Worm (Caenorhabditis elegans): ENCODE data around the gene pup-2.
A peak's percentile ranks its signal among the peaks of the same experiment; 100 is the strongest.

pup-2 gene

DNA sequence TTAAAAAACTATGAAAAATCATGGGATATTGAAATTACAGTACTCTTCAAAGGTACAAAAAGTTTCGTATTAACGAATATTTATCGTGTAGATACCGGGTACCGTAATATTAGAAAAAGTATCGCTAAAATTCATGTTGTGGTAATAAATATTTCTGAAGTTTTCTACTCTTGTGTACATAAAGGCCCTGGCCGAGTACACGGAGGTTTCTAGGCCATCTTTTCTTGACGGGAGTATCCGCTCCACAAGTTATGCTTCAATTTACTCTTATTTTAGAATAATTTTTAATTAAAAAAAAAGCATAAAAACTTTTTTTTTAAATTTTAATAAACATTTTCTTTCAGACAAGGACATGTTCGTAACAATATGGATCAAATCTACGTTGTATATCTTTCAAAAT lies 47.4 kb downstream of the pup-2 start:
- TF ChIP-seq pha-4 (tag; optimal IDR thresholded peaks at IDR 0.05) (peak; percentile 68), nhr-76 (tag; optimal IDR thresholded peaks at IDR 0.05) (no peak), pqm-1 (tag; optimal IDR thresholded peaks at IDR 0.05) (no peak)

DNA sequence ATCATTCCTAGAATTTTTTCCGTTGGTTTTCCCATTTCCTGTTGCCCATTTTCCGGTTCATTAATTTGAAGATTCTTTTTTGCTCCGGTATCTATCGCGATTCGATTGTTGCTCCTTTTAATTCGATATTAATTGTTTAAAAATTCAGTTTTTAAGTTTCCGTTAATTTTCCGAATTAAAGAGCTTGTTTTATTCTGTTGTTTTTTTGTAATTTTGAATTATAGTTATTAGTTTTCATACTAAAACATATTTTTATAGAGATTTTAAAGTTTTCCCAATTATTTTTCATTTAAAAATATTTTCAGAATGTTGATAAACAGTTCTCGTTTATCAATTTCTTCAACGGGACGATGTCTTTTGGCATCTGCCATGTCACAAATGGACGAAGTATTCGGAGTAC lies 48.6 kb downstream of the pup-2 start, which contains the start of gene mrps-26:
Gene mrps-26, plus strand, starts transcription at position 301 of the 400 bp plus-strand sequence.
- TF ChIP-seq pqm-1 (tag; optimal IDR thresholded peaks at IDR 0.05) = no peak
- TF ChIP-seq fkh-2 (tag; optimal IDR thresholded peaks at IDR 0.05) = no peak
- no peak for TF ChIP-seq nhr-237 (tag; optimal IDR thresholded peaks at IDR 0.05)
- no peak for TF ChIP-seq lin-39 (tag; optimal IDR thresholded peaks at IDR 0.05)
- TF ChIP-seq eor-1 (tag; optimal IDR thresholded peaks at IDR 0.05) = no peak
- TF ChIP-seq zag-1 (tag; optimal IDR thresholded peaks at IDR 0.05) = no peak
- TF ChIP-seq elt-1 (tag; optimal IDR thresholded peaks at IDR 0.05) = no peak
- TF ChIP-seq egl-5 (tag; optimal IDR thresholded peaks at IDR 0.05) = no peak
- TF ChIP-seq ceh-28 (tag; optimal IDR thresholded peaks at IDR 0.05) = no peak
- no peak for TF ChIP-seq nhr-12 (tag; optimal IDR thresholded peaks at IDR 0.05)
- TF ChIP-seq ceh-82 (tag; optimal IDR thresholded peaks at IDR 0.05) = no peak
- TF ChIP-seq nhr-23 (tag; optimal IDR thresholded peaks at IDR 0.05) = no peak

DNA sequence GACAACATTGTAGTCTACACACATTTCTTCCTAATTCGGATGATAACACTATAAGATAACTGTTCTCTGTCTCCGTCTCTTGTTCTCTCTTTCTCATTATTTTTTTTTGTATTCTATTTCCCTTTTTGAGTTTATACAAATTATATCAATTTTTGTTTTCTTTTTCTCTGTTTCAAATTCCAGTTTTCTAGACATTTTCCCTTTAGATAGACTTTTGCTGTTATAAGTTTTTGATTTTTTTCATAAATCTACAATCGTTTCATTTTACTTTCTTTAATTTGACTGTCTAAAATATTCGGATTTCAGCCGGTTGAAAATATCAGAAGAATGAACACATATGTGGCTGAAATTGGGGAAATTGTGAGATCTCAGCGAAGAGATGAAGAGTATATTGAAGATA lies 50.4 kb downstream of the pup-2 start, which contains the start of gene prx-10:
Gene prx-10, plus strand, starts transcription at position 301 of the 400 bp plus-strand sequence.
- TF ChIP-seq elt-2 (tag; optimal IDR thresholded peaks at IDR 0.05) = peak; percentile 24
- TF ChIP-seq mdl-1 (tag; optimal IDR thresholded peaks at IDR 0.05) = no peak
